Worm (Caenorhabditis elegans): Measurements from ENCODE around the gene F53E4.2.

- TF ChIP-seq nhr-237 (tag; optimal IDR thresholded peaks at IDR 0.05) (no peak), elt-1 (tag; optimal IDR thresholded peaks at IDR 0.05; ENCODE audit: borderline replicate concordance, insufficient read depth) (no peak), elt-3 (tag; optimal IDR thresholded peaks at IDR 0.05) (no peak), nhr-12 (tag; optimal IDR thresholded peaks at IDR 0.05) (no peak), bed-3 (GFP tag; optimal IDR thresholded peaks at IDR 0.05) (no peak), mep-1 (tag; optimal IDR thresholded peaks at IDR 0.05) (no peak), pha-4 (tag; optimal IDR thresholded peaks at IDR 0.05) (no peak), nhr-76 (tag; optimal IDR thresholded peaks at IDR 0.05) (no peak), lin-13 (tag; optimal IDR thresholded peaks at IDR 0.05) (no peak)
Observed at ce11 chrV:15658262-15659060, 4.2 kb downstream of the F53E4.2 start.
